Fruit fly (Drosophila melanogaster) S2 (cell line): ENCODE data around the gene CG13058.

ENCODE experiments used
- CG8478 ChIP-seq: fragments of >200 bp; optimal IDR thresholded peaks from 2 replicates; lab custom pipeline; 2018
- CTCF ChIP-seq, 2 experiments: fragments of >200 bp; optimal IDR thresholded peaks; 2 replicates each; lab custom pipeline; 2018

DNA sequence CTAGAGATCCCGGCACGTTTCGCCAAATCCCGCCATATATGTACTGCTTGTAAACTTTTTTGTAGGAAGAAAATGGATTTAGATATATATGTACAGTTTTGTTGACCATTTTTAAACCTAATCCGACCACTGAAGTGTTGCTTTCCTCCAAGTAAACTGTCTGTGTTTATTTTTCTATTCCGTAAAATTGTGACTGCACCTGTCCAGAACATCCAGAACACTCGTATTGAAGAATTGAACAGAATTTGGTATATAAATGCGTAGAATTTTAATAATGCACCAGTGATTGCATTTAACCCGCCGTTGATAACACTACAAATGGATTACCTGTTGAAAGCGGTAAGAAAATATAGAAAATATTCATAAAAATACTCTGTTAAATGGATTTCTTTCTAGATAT, 24.7 kb upstream of the CG13058 start, which contains the start of gene CG43249:
- TF ChIP-seq CTCF (optimal IDR thresholded peaks at IDR 0.05; lab: Kevin White, UChicago) (no peak), CG8478 (lab: Kevin White, UChicago) (no peak)
